Fruit fly (Drosophila melanogaster): ENCODE results near the gene CG34169.

Gene CG34169

dm6 chr2L:17203833-17204232 lies 30.6 kb downstream of the CG34169 start (continued):
- TF ChIP-seq CG4707 (GFP tag; optimal IDR thresholded peaks at IDR 0.05) (no peak), Doc3 (GFP tag; IDR thresholded peaks at IDR 0.05; ENCODE audit: partially characterized antibody) (no peak), CHES-1-like (GFP tag; optimal IDR thresholded peaks at IDR 0.05) (no peak), dm (GFP tag; optimal IDR thresholded peaks at IDR 0.05) (no peak), Hr39 (optimal IDR thresholded peaks at IDR 0.05) (no peak), CG3995 (GFP tag; optimal IDR thresholded peaks at IDR 0.05) (no peak), Dek (tag; optimal IDR thresholded peaks at IDR 0.05) (no peak), CG2199 (GFP tag; IDR thresholded peaks at IDR 0.05) (0 out of 3 replicates have a peak, but pooled peaks have one; percentile 52), CG8944 (GFP tag; optimal IDR thresholded peaks at IDR 0.05) (no peak), wor (GFP tag; IDR thresholded peaks at IDR 0.05) (no peak), CG10979 (tag; optimal IDR thresholded peaks at IDR 0.05) (no peak), pum (GFP tag; optimal IDR thresholded peaks at IDR 0.05) (no peak), Abd-B (GFP tag; optimal IDR thresholded peaks at IDR 0.05) (peak; percentile 14), CG17612 (GFP tag; IDR thresholded peaks at IDR 0.05) (no peak), CG3065 (GFP tag; optimal IDR thresholded peaks at IDR 0.05) (no peak), shn (GFP tag; optimal IDR thresholded peaks at IDR 0.05) (no peak), emc (GFP tag; optimal IDR thresholded peaks at IDR 0.05) (no peak), eyg (GFP tag; optimal IDR thresholded peaks at IDR 0.05) (no peak), Mes4 (GFP tag; optimal IDR thresholded peaks at IDR 0.05) (no peak), twi (tag; optimal IDR thresholded peaks at IDR 0.05) (no peak), tio (GFP tag; optimal IDR thresholded peaks at IDR 0.05) (no peak), stc (GFP tag; IDR thresholded peaks at IDR 0.05) (no peak), cg (GFP tag; optimal IDR thresholded peaks at IDR 0.05) (no peak), CG11456 (GFP tag; IDR thresholded peaks at IDR 0.05) (no peak), toy (GFP tag; IDR thresholded peaks at IDR 0.05) (no peak), CG5245 (GFP tag; optimal IDR thresholded peaks at IDR 0.05) (no peak), Dfd (GFP tag; optimal IDR thresholded peaks at IDR 0.05) (no peak), CG11696 (GFP tag; IDR thresholded peaks at IDR 0.05) (no peak), CG33213 (GFP tag; optimal IDR thresholded peaks at IDR 0.05) (no peak), Antp (GFP tag; optimal IDR thresholded peaks at IDR 0.05) (peak; percentile 8), MBD-R2 (GFP tag; IDR thresholded peaks at IDR 0.05) (no peak), CkIIα-i1 (GFP tag; IDR thresholded peaks at IDR 0.05) (no peak), Oli (tag; optimal IDR thresholded peaks at IDR 0.05) (peak; percentile 0), HHEX (GFP tag; optimal IDR thresholded peaks at IDR 0.05) (no peak), Xrp1 (GFP tag; IDR thresholded peaks at IDR 0.05) (peak; percentile 44; the same call in 1 of the 2 replicates), CG3847 (GFP tag; IDR thresholded peaks at IDR 0.05) (no peak), dmrt11E (tag; optimal IDR thresholded peaks at IDR 0.05) (no peak), CG13123 (GFP tag; optimal IDR thresholded peaks at IDR 0.05) (no peak), chinmo (GFP tag; IDR thresholded peaks at IDR 0.05; ENCODE audit: partially characterized antibody) (no peak), Ssrp (tag; optimal IDR thresholded peaks at IDR 0.05) (no peak), usp (GFP tag; optimal IDR thresholded peaks at IDR 0.05) (no peak), danr (GFP tag; IDR thresholded peaks at IDR 0.05) (no peak), CG43689 (GFP tag; IDR thresholded peaks at IDR 0.05) (no peak), oc (tag; optimal IDR thresholded peaks at IDR 0.05) (no peak), Hmr (GFP tag; optimal IDR thresholded peaks at IDR 0.05) (peak; percentile 38), Ptx1 (GFP tag; IDR thresholded peaks at IDR 0.05) (no peak; the same call in 1 of the 2 replicates), CG17328 (GFP tag; IDR thresholded peaks at IDR 0.05) (0 out of 2 replicates have a peak, but pooled peaks have one; percentile 16), Tbp (GFP tag; optimal IDR thresholded peaks at IDR 0.05) (no peak), pros (GFP tag; optimal IDR thresholded peaks at IDR 0.05) (no peak), ssp (GFP tag; IDR thresholded peaks at IDR 0.05) (no peak), lmd (GFP tag; IDR thresholded peaks at IDR 0.05) (peak; percentile 39), dpn (GFP tag; optimal IDR thresholded peaks at IDR 0.05) (peak in 1 of 2 experiments; percentile 23), vfl (GFP tag; optimal IDR thresholded peaks at IDR 0.05) (no peak)
